Worm (Caenorhabditis elegans) whole organism, L2 larva: ENCODE results near the gene unc-60.

Experiments used
- C34F6.9 ChIP-seq: fragments of 150-350 bp; optimal IDR thresholded peaks from 2 replicates; lab custom pipeline; 2014; ENCODE audit warnings: missing biosample characterization, missing genetic modification characterization
- F13H6.1 ChIP-seq: sonication (generic microtip); optimal IDR thresholded peaks from 2 replicates; lab custom pipeline; 2016; ENCODE audit warnings: missing genetic modification characterization, missing compliant biosample characterization
- R02D3.7 ChIP-seq: fragments of 150-350 bp; optimal IDR thresholded peaks from 2 replicates; lab custom pipeline; 2014; ENCODE audit warnings: missing biosample characterization, missing genetic modification characterization
- Y55F3AM.14 ChIP-seq: fragments of 200-800 bp; sonication (Bioruptor generic); optimal IDR thresholded peaks from 2 replicates; lab custom pipeline; 2018; ENCODE audit warnings: mild to moderate bottlenecking, missing genetic modification characterization, missing compliant biosample characterization
- ZK546.5 ChIP-seq: sonication (generic microtip); optimal IDR thresholded peaks from 2 replicates; lab custom pipeline; 2017; ENCODE audit warnings: missing biosample characterization, missing genetic modification characterization
- alr-1 ChIP-seq: fragments of 150-350 bp; optimal IDR thresholded peaks from 2 replicates; lab custom pipeline; 2014; ENCODE audit warnings: missing biosample characterization, missing genetic modification characterization
- aly-2 ChIP-seq: fragments of 150-350 bp; optimal IDR thresholded peaks from 2 replicates; lab custom pipeline; 2014; ENCODE audit warnings: missing biosample characterization, missing genetic modification characterization
- ama-1 ChIP-seq: fragments of 150-350 bp; optimal IDR thresholded peaks from 2 replicates; lab custom pipeline; 2018; ENCODE audit warnings: inconsistent platforms
- blmp-1 ChIP-seq: sonication (generic microtip); optimal IDR thresholded peaks from 2 replicates; lab custom pipeline; 2017; ENCODE audit warnings: missing genetic modification characterization, mild to moderate bottlenecking, missing compliant biosample characterization, antibody characterized with exemption, moderate library complexity; ENCODE audit not compliant: insufficient read depth
- ceh-16 ChIP-seq: fragments of 150-350 bp; optimal IDR thresholded peaks from 2 replicates; lab custom pipeline; 2014; ENCODE audit warnings: missing biosample characterization, missing genetic modification characterization
- ceh-82 ChIP-seq: fragments of 150-350 bp; optimal IDR thresholded peaks from 2 replicates; lab custom pipeline; 2014; ENCODE audit warnings: missing biosample characterization, missing genetic modification characterization
- crh-2 ChIP-seq: sonication (generic microtip); optimal IDR thresholded peaks from 2 replicates; lab custom pipeline; 2017; ENCODE audit warnings: missing biosample characterization, missing genetic modification characterization
- dmd-4 ChIP-seq: sonication (generic microtip); optimal IDR thresholded peaks from 2 replicates; lab custom pipeline; 2017; ENCODE audit warnings: missing biosample characterization, missing genetic modification characterization
- egl-27 ChIP-seq: sonication (generic microtip); optimal IDR thresholded peaks from 3 replicates; lab custom pipeline; 2017; ENCODE audit warnings: missing biosample characterization, missing genetic modification reagents, missing genetic modification characterization
- elt-1 ChIP-seq: fragments of 150-350 bp; optimal IDR thresholded peaks from 2 replicates; lab custom pipeline; 2014; ENCODE audit warnings: missing biosample characterization, missing genetic modification characterization
- elt-3 ChIP-seq: sonication (generic microtip); optimal IDR thresholded peaks from 2 replicates; lab custom pipeline; 2017; ENCODE audit warnings: missing biosample characterization, missing genetic modification characterization
- fos-1 ChIP-seq: fragments of 150-350 bp; optimal IDR thresholded peaks from 2 replicates; lab custom pipeline; 2014; ENCODE audit warnings: missing biosample characterization, missing genetic modification characterization
- gmeb-1 ChIP-seq: fragments of 150-350 bp; optimal IDR thresholded peaks from 2 replicates; lab custom pipeline; 2014; ENCODE audit warnings: missing biosample characterization, missing genetic modification characterization
- lin-11 ChIP-seq: fragments of 150-350 bp; sonication (generic microtip); optimal IDR thresholded peaks from 2 replicates; lab custom pipeline; 2014; ENCODE audit warnings: missing biosample characterization, missing genetic modification characterization, inconsistent platforms, mixed read lengths
- lin-13 ChIP-seq: fragments of 150-350 bp; optimal IDR thresholded peaks from 2 replicates; lab custom pipeline; 2014; ENCODE audit warnings: missing biosample characterization, missing genetic modification reagents, missing genetic modification characterization
- lin-39 ChIP-seq: fragments of 150-350 bp; optimal IDR thresholded peaks from 2 replicates; lab custom pipeline; 2014; ENCODE audit warnings: missing biosample characterization, missing genetic modification reagents, missing genetic modification characterization
- lsy-2 ChIP-seq, 2 experiments: fragments of 150-350 bp in 1 of 2; sonication (generic microtip) in 1 of 2; optimal IDR thresholded peaks; 2 replicates each; lab custom pipeline; 2014 to 2017; ENCODE audit warnings: missing biosample characterization in 2 of 2, missing genetic modification characterization in 2 of 2
- mab-5 ChIP-seq: fragments of 150-350 bp; optimal IDR thresholded peaks from 2 replicates; lab custom pipeline; 2014; ENCODE audit warnings: missing biosample characterization, missing genetic modification characterization
- mbf-1 ChIP-seq: sonication (generic microtip); optimal IDR thresholded peaks from 2 replicates; lab custom pipeline; 2017; ENCODE audit warnings: missing biosample characterization, missing genetic modification characterization
- mdl-1 ChIP-seq, 2 experiments: fragments of 150-350 bp in 1 of 2; sonication (generic microtip) in 1 of 2; optimal IDR thresholded peaks; 2 replicates each; lab custom pipeline; 2017; ENCODE audit warnings: missing biosample characterization in 2 of 2, missing genetic modification characterization in 2 of 2
- nhr-10 ChIP-seq: sonication (generic microtip); optimal IDR thresholded peaks from 2 replicates; lab custom pipeline; 2017; ENCODE audit warnings: missing biosample characterization, missing genetic modification characterization
- nhr-11 ChIP-seq: fragments of 150-350 bp; optimal IDR thresholded peaks from 2 replicates; lab custom pipeline; 2014; ENCODE audit warnings: missing biosample characterization, missing genetic modification characterization
- nhr-12 ChIP-seq: fragments of 150-350 bp; optimal IDR thresholded peaks from 2 replicates; lab custom pipeline; 2014; ENCODE audit warnings: missing biosample characterization, missing genetic modification characterization
- nhr-129 ChIP-seq: fragments of 150-350 bp; optimal IDR thresholded peaks from 2 replicates; lab custom pipeline; 2014; ENCODE audit warnings: missing biosample characterization, missing genetic modification characterization
- nhr-21 ChIP-seq: fragments of 150-350 bp; optimal IDR thresholded peaks from 2 replicates; lab custom pipeline; 2014; ENCODE audit warnings: missing biosample characterization, missing genetic modification characterization
- nhr-23 ChIP-seq: fragments of 150-350 bp; optimal IDR thresholded peaks from 2 replicates; lab custom pipeline; 2014; ENCODE audit warnings: missing biosample characterization, missing genetic modification reagents, missing genetic modification characterization
- nhr-237 ChIP-seq: fragments of 150-350 bp; optimal IDR thresholded peaks from 2 replicates; lab custom pipeline; 2014; ENCODE audit warnings: missing biosample characterization, missing genetic modification characterization
- nhr-25 ChIP-seq: fragments of 150-350 bp; sonication (generic microtip); optimal IDR thresholded peaks from 3 replicates; lab custom pipeline; 2014; ENCODE audit warnings: missing biosample characterization, missing genetic modification characterization
- nhr-6 ChIP-seq: fragments of 150-350 bp; optimal IDR thresholded peaks from 2 replicates; lab custom pipeline; 2014; ENCODE audit warnings: missing biosample characterization, missing genetic modification characterization
- nhr-77 ChIP-seq: fragments of 150-350 bp; optimal IDR thresholded peaks from 2 replicates; lab custom pipeline; 2014; ENCODE audit warnings: missing biosample characterization, missing genetic modification characterization
- peb-1 ChIP-seq: fragments of 150-350 bp; optimal IDR thresholded peaks from 2 replicates; lab custom pipeline; 2014; ENCODE audit warnings: missing biosample characterization, missing genetic modification characterization
- sem-4 ChIP-seq: fragments of 150-350 bp; optimal IDR thresholded peaks from 2 replicates; lab custom pipeline; 2014; ENCODE audit warnings: missing biosample characterization, missing genetic modification reagents, missing genetic modification characterization
- skn-1 ChIP-seq: sonication (generic microtip); optimal IDR thresholded peaks from 2 replicates; lab custom pipeline; 2017; ENCODE audit warnings: missing biosample characterization, missing genetic modification characterization
- sma-3 ChIP-seq: sonication (generic microtip); optimal IDR thresholded peaks from 2 replicates; lab custom pipeline; 2016; ENCODE audit warnings: missing genetic modification reagents, missing genetic modification characterization, missing compliant biosample characterization
- sma-9 ChIP-seq, 2 experiments: fragments of 150-350 bp in 1 of 2; sonication (generic microtip) in 1 of 2; optimal IDR thresholded peaks; 2 replicates each; lab custom pipeline; 2014 to 2016; ENCODE audit warnings: missing genetic modification characterization in 2 of 2, mild to moderate bottlenecking in 1 of 2, missing biosample characterization in 1 of 2, missing compliant biosample characterization in 1 of 2, missing genetic modification reagents in 1 of 2, moderate library complexity in 1 of 2
- snpc-4 ChIP-seq: fragments of 150-350 bp; optimal IDR thresholded peaks from 2 replicates; lab custom pipeline; 2014; ENCODE audit warnings: missing biosample characterization, missing genetic modification characterization
- unc-39 ChIP-seq: fragments of 150-350 bp; optimal IDR thresholded peaks from 2 replicates; lab custom pipeline; 2014; ENCODE audit warnings: missing biosample characterization, missing genetic modification characterization
- unc-55 ChIP-seq: fragments of 150-350 bp; sonication (generic microtip); optimal IDR thresholded peaks from 3 replicates; lab custom pipeline; 2014; ENCODE audit warnings: missing biosample characterization, missing genetic modification reagents, missing genetic modification characterization
- unc-62 ChIP-seq: fragments of 150-350 bp; optimal IDR thresholded peaks from 2 replicates; lab custom pipeline; 2014; ENCODE audit warnings: missing biosample characterization, missing genetic modification reagents, missing genetic modification characterization
- zag-1 ChIP-seq: fragments of 150-350 bp; optimal IDR thresholded peaks from 2 replicates; lab custom pipeline; 2014; ENCODE audit warnings: missing biosample characterization, missing genetic modification characterization
- ztf-1 ChIP-seq: fragments of 200-800 bp; sonication (Bioruptor generic); conservative IDR thresholded peaks from 2 replicates; pipeline ENCODE4 v1.3.6; 2022; ENCODE audit warnings: missing genetic modification characterization, missing compliant biosample characterization
- ztf-11 ChIP-seq: sonication (generic microtip); optimal IDR thresholded peaks from 2 replicates; lab custom pipeline; 2017; ENCODE audit warnings: missing biosample characterization, missing genetic modification characterization
- ztf-4 ChIP-seq: fragments of 150-350 bp; optimal IDR thresholded peaks from 2 replicates; lab custom pipeline; 2014; ENCODE audit warnings: missing biosample characterization, missing genetic modification characterization

unc-60 gene

ce11 chrV:1468905-1469304, 6.0 kb upstream of the unc-60 start:
- TF ChIP-seq nhr-12 (tag; lab: Kevin White, UChicago): no peak
- no peak for TF ChIP-seq sma-3
- no peak for TF ChIP-seq lin-13
- no peak for TF ChIP-seq dmd-4 (tag; lab: Kevin White, UChicago)
- no peak for TF ChIP-seq nhr-23 (tag; lab: Kevin White, UChicago)
- no peak for TF ChIP-seq ZK546.5 (tag; lab: Kevin White, UChicago)
- TF ChIP-seq aly-2: no peak
- TF ChIP-seq fos-1 (tag; lab: Kevin White, UChicago): no peak
- TF ChIP-seq nhr-21 (tag; lab: Kevin White, UChicago): no peak
- no peak for TF ChIP-seq ztf-11 (tag; lab: Kevin White, UChicago)
- no peak for TF ChIP-seq skn-1 (tag; lab: Kevin White, UChicago)
- TF ChIP-seq lsy-2 (tag; optimal IDR thresholded peaks at IDR 0.05; lab: Kevin White, UChicago): no peak
- no peak for TF ChIP-seq blmp-1
- TF ChIP-seq mab-5 (tag; lab: Kevin White, UChicago): no peak
- no peak for TF ChIP-seq unc-39 (tag; lab: Kevin White, UChicago)
- TF ChIP-seq elt-1 (tag; lab: Kevin White, UChicago): no peak

- no peak for TF ChIP-seq peb-1 (tag; lab: Kevin White, UChicago)
- peak; percentile 50 for TF ChIP-seq nhr-6
- peak; percentile 87 for TF ChIP-seq C34F6.9
- no peak for TF ChIP-seq elt-3 (tag; lab: Kevin White, UChicago)
- TF ChIP-seq sma-9 (GFP tag; optimal IDR thresholded peaks at IDR 0.05; lab: Kevin White, UChicago): peak; percentile 25
- no peak for TF ChIP-seq sma-9 (tag; optimal IDR thresholded peaks at IDR 0.05; lab: Kevin White, UChicago)
- peak; percentile 13 for TF ChIP-seq nhr-129 (tag; lab: Kevin White, UChicago)
- TF ChIP-seq lin-39 (tag; lab: Kevin White, UChicago): no peak
- TF ChIP-seq zag-1 (tag; lab: Kevin White, UChicago): peak; percentile 53
- peak; percentile 43 for TF ChIP-seq mab-5 (tag; lab: Kevin White, UChicago)
- TF ChIP-seq snpc-4 (tag; lab: Kevin White, UChicago): no peak
- TF ChIP-seq ZK546.5 (tag; lab: Kevin White, UChicago): no peak
- TF ChIP-seq nhr-12 (tag; lab: Kevin White, UChicago): no peak
- peak; percentile 91 for TF ChIP-seq gmeb-1 (tag; lab: Kevin White, UChicago)
- TF ChIP-seq sma-3: peak; percentile 70
- no peak for TF ChIP-seq nhr-23 (tag; lab: Kevin White, UChicago)
- TF ChIP-seq egl-27 (tag; lab: Kevin White, UChicago): no peak
- TF ChIP-seq ztf-4 (tag; lab: Kevin White, UChicago): peak; percentile 32
- peak; percentile 14 for TF ChIP-seq lin-11 (tag; lab: Kevin White, UChicago)
- TF ChIP-seq Y55F3AM.14 (GFP tag; lab: Kevin White, UChicago): no peak
- no peak for TF ChIP-seq sem-4
- peak; percentile 86 for TF ChIP-seq skn-1 (tag; lab: Kevin White, UChicago)
- no peak for TF ChIP-seq nhr-11 (tag; lab: Kevin White, UChicago)
- TF ChIP-seq ceh-82 (tag; lab: Kevin White, UChicago): no peak
- no peak for TF ChIP-seq unc-62 (GFP tag; lab: Kevin White, UChicago)
- no peak for TF ChIP-seq ceh-16 (tag; lab: Kevin White, UChicago)
- TF ChIP-seq crh-2 (tag; lab: Kevin White, UChicago): peak; percentile 72
- no peak for TF ChIP-seq mbf-1 (tag; lab: Kevin White, UChicago)
- TF ChIP-seq fos-1 (tag; lab: Kevin White, UChicago): peak; percentile 63
- TF ChIP-seq alr-1 (tag; lab: Kevin White, UChicago): no peak
- TF ChIP-seq mdl-1 (tag; optimal IDR thresholded peaks at IDR 0.05; lab: Kevin White, UChicago): peak in 1 of 2 experiments; percentile 10
- no peak for TF ChIP-seq nhr-237 (tag; lab: Kevin White, UChicago)
- TF ChIP-seq ama-1 (lab: Kevin White, UChicago): no peak
- TF ChIP-seq nhr-21 (tag; lab: Kevin White, UChicago): peak; percentile 58
- peak; percentile 44 for TF ChIP-seq F13H6.1 (tag; lab: Kevin White, UChicago)
- no peak for TF ChIP-seq blmp-1
- TF ChIP-seq nhr-10 (tag; lab: Kevin White, UChicago): no peak
- TF ChIP-seq elt-1 (tag; lab: Kevin White, UChicago): no peak
- TF ChIP-seq nhr-25 (tag; lab: Kevin White, UChicago): peak; percentile 74
- no peak for TF ChIP-seq dmd-4 (tag; lab: Kevin White, UChicago)
- no peak for TF ChIP-seq unc-39 (tag; lab: Kevin White, UChicago)
- TF ChIP-seq unc-55 (GFP tag; lab: Kevin White, UChicago): peak; percentile 96
- TF ChIP-seq ztf-1 (GFP tag; lab: Robert Waterston, UW): no peak
- TF ChIP-seq R02D3.7 (tag; lab: Kevin White, UChicago): no peak
- no peak for TF ChIP-seq nhr-77 (tag; lab: Kevin White, UChicago)
- TF ChIP-seq lsy-2 (tag; optimal IDR thresholded peaks at IDR 0.05; lab: Kevin White, UChicago): peak in 1 of 2 experiments; percentile 82
- peak; percentile 87 for TF ChIP-seq lin-13
- no peak for TF ChIP-seq ztf-11 (tag; lab: Kevin White, UChicago)
- no peak for TF ChIP-seq aly-2
Measured at ce11 chrV:1471078-1471969, 3.6 kb upstream of the unc-60 start.
